Worm (Caenorhabditis elegans) whole organism, L4/young adult: ENCODE data around the gene C55A1.1.
"Not testable (repeated sequence)": the region's sequence is repeated elsewhere in the genome, so short reads cannot be mapped to it uniquely, and the experiment has no call there.

Experiments
- W03F9.2 ChIP-seq: fragments of 150-350 bp; optimal IDR thresholded peaks from 2 replicates; lab custom pipeline; 2014; ENCODE audit warnings: missing biosample characterization, missing genetic modification characterization
- dao-5 ChIP-seq: sonication (generic microtip); optimal IDR thresholded peaks from 2 replicates; lab custom pipeline; 2016; ENCODE audit warnings: missing genotype, missing genetic modification characterization, moderate library complexity, missing compliant biosample characterization
- him-1 ChIP-seq: sonication (generic microtip); optimal IDR thresholded peaks from 2 replicates; lab custom pipeline; 2016; ENCODE audit warnings: missing genotype, missing genetic modification reagents, missing genetic modification characterization, missing compliant biosample characterization

- not testable (repeated sequence) for TF ChIP-seq him-1, dao-5, W03F9.2 (tag; lab: Kevin White, UChicago)
These were observed 48.5 kb downstream of the C55A1.1 start, which contains the start of gene K06B4.15 for ce11 chrV:15670139-15670538.
